Worm (Caenorhabditis elegans) whole organism, late embryonic: ENCODE measurements around the gene Y57G7A.11.

ENCODE experiments used
- F13H6.1 ChIP-seq: sonication (generic microtip); optimal IDR thresholded peaks from 2 replicates; lab custom pipeline; 2016; ENCODE audit warnings: missing genetic modification characterization, missing compliant biosample characterization
- K02D7.2 ChIP-seq: sonication (generic microtip); optimal IDR thresholded peaks from 2 replicates; lab custom pipeline; 2017; ENCODE audit warnings: mild to moderate bottlenecking, missing genetic modification characterization, missing compliant biosample characterization
- K09A11.1 ChIP-seq: sonication (generic microtip); optimal IDR thresholded peaks from 2 replicates; lab custom pipeline; 2017; ENCODE audit warnings: antibody characterized with exemption, mild to moderate bottlenecking, missing genetic modification characterization, missing compliant biosample characterization; ENCODE audit not compliant: insufficient read depth
- T23F11.4 ChIP-seq: fragments of 200-800 bp; sonication (Bioruptor generic); optimal IDR thresholded peaks from 2 replicates; lab custom pipeline; 2018; ENCODE audit warnings: mild to moderate bottlenecking, missing genetic modification characterization, missing compliant biosample characterization
- Y22D7AL.16 ChIP-seq: sonication (generic microtip); optimal IDR thresholded peaks from 2 replicates; lab custom pipeline; 2016; ENCODE audit warnings: missing genetic modification characterization, missing compliant biosample characterization
- ahr-1 ChIP-seq: sonication (generic microtip); optimal IDR thresholded peaks from 2 replicates; lab custom pipeline; 2016; ENCODE audit warnings: missing genetic modification characterization, missing compliant biosample characterization
- ama-1 ChIP-seq: fragments of 150-350 bp; optimal IDR thresholded peaks from 2 replicates; lab custom pipeline; 2014
- ceh-2 ChIP-seq: sonication (generic microtip); optimal IDR thresholded peaks from 2 replicates; lab custom pipeline; 2016; ENCODE audit warnings: missing genotype, missing genetic modification characterization, missing compliant biosample characterization
- ceh-24 ChIP-seq: sonication (generic microtip); optimal IDR thresholded peaks from 2 replicates; lab custom pipeline; 2016; ENCODE audit warnings: mild to moderate bottlenecking, missing genetic modification characterization, missing compliant biosample characterization
- ceh-30 ChIP-seq: fragments of 150-350 bp; optimal IDR thresholded peaks from 2 replicates; lab custom pipeline; 2014; ENCODE audit warnings: missing biosample characterization, missing genetic modification characterization
- ceh-45 ChIP-seq: fragments of 200-800 bp; sonication (Bioruptor generic); IDR thresholded peaks from 2 replicates; pipeline ENCODE4 v1.3.6; 2022; ENCODE audit warnings: missing genetic modification reagents, missing genetic modification characterization, missing compliant biosample characterization
- ceh-6 ChIP-seq: fragments of 200-800 bp; sonication (Bioruptor generic); optimal IDR thresholded peaks from 2 replicates; lab custom pipeline; 2018; ENCODE audit warnings: mild to moderate bottlenecking, missing genetic modification characterization, missing compliant biosample characterization
- dve-1 ChIP-seq: sonication (generic microtip); optimal IDR thresholded peaks from 2 replicates; lab custom pipeline; 2017; ENCODE audit warnings: antibody characterized with exemption, mild to moderate bottlenecking, missing genetic modification characterization, missing compliant biosample characterization
- elt-4 ChIP-seq: sonication (generic microtip); optimal IDR thresholded peaks from 2 replicates; lab custom pipeline; 2016; ENCODE audit warnings: missing genetic modification characterization, missing compliant biosample characterization
- eyg-1 ChIP-seq: sonication (generic microtip); optimal IDR thresholded peaks from 2 replicates; lab custom pipeline; 2016; ENCODE audit warnings: missing genotype, missing genetic modification characterization, missing compliant biosample characterization
- fkh-10 ChIP-seq: fragments of 150-350 bp; optimal IDR thresholded peaks from 2 replicates; lab custom pipeline; 2014; ENCODE audit warnings: missing biosample characterization, missing genetic modification reagents, missing genetic modification characterization
- fkh-6 ChIP-seq: sonication (generic microtip); optimal IDR thresholded peaks from 2 replicates; lab custom pipeline; 2016; ENCODE audit warnings: missing genetic modification characterization, missing compliant biosample characterization
- gmeb-2 ChIP-seq: sonication (generic microtip); optimal IDR thresholded peaks from 2 replicates; lab custom pipeline; 2016; ENCODE audit warnings: missing genetic modification characterization, inconsistent platforms, missing compliant biosample characterization
- hlh-15 ChIP-seq: sonication (generic microtip); optimal IDR thresholded peaks from 2 replicates; lab custom pipeline; 2016; ENCODE audit warnings: missing genetic modification characterization, missing compliant biosample characterization
- lim-6 ChIP-seq: sonication (generic microtip); optimal IDR thresholded peaks from 2 replicates; lab custom pipeline; 2016; ENCODE audit warnings: missing genetic modification characterization, missing compliant biosample characterization
- lin-11 ChIP-seq: fragments of 200-800 bp; sonication (Bioruptor generic); optimal IDR thresholded peaks from 2 replicates; lab custom pipeline; 2018; ENCODE audit warnings: mild to moderate bottlenecking, missing genetic modification characterization, missing compliant biosample characterization
- madf-2 ChIP-seq: sonication (generic microtip); optimal IDR thresholded peaks from 2 replicates; lab custom pipeline; 2017; ENCODE audit warnings: missing genetic modification characterization, missing compliant biosample characterization
- nfya-1 ChIP-seq: sonication (generic microtip); optimal IDR thresholded peaks from 2 replicates; lab custom pipeline; 2017; ENCODE audit warnings: missing genetic modification characterization, mild to moderate bottlenecking, missing compliant biosample characterization, antibody characterized with exemption, moderate library complexity
- nhr-11 ChIP-seq: fragments of 150-350 bp; optimal IDR thresholded peaks from 2 replicates; lab custom pipeline; 2014; ENCODE audit warnings: missing biosample characterization, missing genetic modification characterization
- nhr-232 ChIP-seq: sonication (generic microtip); optimal IDR thresholded peaks from 2 replicates; lab custom pipeline; 2016; ENCODE audit warnings: missing genetic modification characterization, missing compliant biosample characterization
- odd-2 ChIP-seq: sonication (generic microtip); optimal IDR thresholded peaks from 2 replicates; lab custom pipeline; 2017; ENCODE audit warnings: antibody characterized with exemption, mild to moderate bottlenecking, missing genetic modification characterization, missing compliant biosample characterization
- pat-9 ChIP-seq: fragments of 200-800 bp; sonication (Bioruptor generic); optimal IDR thresholded peaks from 2 replicates; lab custom pipeline; 2018; ENCODE audit warnings: mild to moderate bottlenecking, missing genetic modification characterization, moderate library complexity, missing compliant biosample characterization
- pax-1 ChIP-seq: fragments of 150-350 bp; optimal IDR thresholded peaks from 2 replicates; lab custom pipeline; 2014; ENCODE audit warnings: missing biosample characterization, missing genetic modification characterization
- pha-2 ChIP-seq: sonication (generic microtip); optimal IDR thresholded peaks from 2 replicates; lab custom pipeline; 2017; ENCODE audit warnings: mild to moderate bottlenecking, missing genetic modification characterization, missing compliant biosample characterization
- pqm-1 ChIP-seq: sonication (generic microtip); optimal IDR thresholded peaks from 2 replicates; lab custom pipeline; 2016; ENCODE audit warnings: missing genetic modification characterization, missing compliant biosample characterization
- ref-2 ChIP-seq: sonication (generic microtip); optimal IDR thresholded peaks from 2 replicates; lab custom pipeline; 2016; ENCODE audit warnings: missing genetic modification characterization, missing compliant biosample characterization
- rnt-1 ChIP-seq: sonication (generic microtip); optimal IDR thresholded peaks from 2 replicates; lab custom pipeline; 2016; ENCODE audit warnings: missing genetic modification characterization, missing compliant biosample characterization
- sdc-2 ChIP-seq: sonication (generic microtip); optimal IDR thresholded peaks from 2 replicates; lab custom pipeline; 2016; ENCODE audit warnings: missing genotype, missing genetic modification characterization, missing compliant biosample characterization
- sox-4 ChIP-seq: sonication (generic microtip); optimal IDR thresholded peaks from 2 replicates; lab custom pipeline; 2017; ENCODE audit warnings: mild to moderate bottlenecking, missing genetic modification characterization, inconsistent platforms, missing compliant biosample characterization
- syd-9 ChIP-seq: sonication (generic microtip); optimal IDR thresholded peaks from 2 replicates; lab custom pipeline; 2016; ENCODE audit warnings: mild to moderate bottlenecking, missing genetic modification characterization, moderate library complexity, missing compliant biosample characterization
- tbx-2 ChIP-seq: sonication (generic microtip); optimal IDR thresholded peaks from 2 replicates; lab custom pipeline; 2016; ENCODE audit warnings: missing genetic modification characterization, missing compliant biosample characterization
- unc-3 ChIP-seq, 2 experiments: fragments of 200-800 bp in 1 of 2; sonication (Bioruptor generic) in 1 of 2; sonication (generic microtip) in 1 of 2; conservative IDR thresholded peaks in 1 of 2; optimal IDR thresholded peaks in 1 of 2; 2 replicates each; pipeline versions ENCODE4 v1.3.6 to Lab custom; 2016 to 2022; ENCODE audit warnings: missing compliant biosample characterization in 2 of 2, missing genetic modification characterization in 2 of 2, missing genetic modification reagents in 1 of 2
- unc-55 ChIP-seq: sonication (generic microtip); optimal IDR thresholded peaks from 2 replicates; lab custom pipeline; 2017; ENCODE audit warnings: missing biosample characterization, missing genetic modification reagents, missing genetic modification characterization
- unc-86 ChIP-seq: sonication (generic microtip); optimal IDR thresholded peaks from 2 replicates; lab custom pipeline; 2016; ENCODE audit warnings: missing genetic modification characterization, missing compliant biosample characterization
- ztf-16 ChIP-seq: sonication (generic microtip); optimal IDR thresholded peaks from 2 replicates; lab custom pipeline; 2017; ENCODE audit warnings: missing genetic modification characterization, missing compliant biosample characterization

Gene Y57G7A.11

ce11 chrII:1237845-1238244, 38.8 kb downstream of the Y57G7A.11 start (continued):
- peak; percentile 28 for TF ChIP-seq tbx-2 (tag; lab: Kevin White, UChicago)
- no peak for TF ChIP-seq eyg-1 (tag; lab: Kevin White, UChicago)
- TF ChIP-seq ceh-2 = no peak
- no peak for TF ChIP-seq unc-55 (GFP tag; lab: Kevin White, UChicago)
- TF ChIP-seq ahr-1 (tag; lab: Kevin White, UChicago) = no peak
- no peak for TF ChIP-seq unc-3 (GFP tag; conservative IDR thresholded peaks at IDR 0.05; lab: Robert Waterston, UW)
- TF ChIP-seq unc-3 (tag; optimal IDR thresholded peaks at IDR 0.05; lab: Kevin White, UChicago) = no peak
- TF ChIP-seq pha-2 (tag; lab: Kevin White, UChicago) = peak; percentile 4
- TF ChIP-seq ama-1 (lab: Kevin White, UChicago) = no peak
- TF ChIP-seq madf-2 (tag; lab: Kevin White, UChicago) = no peak
- TF ChIP-seq dve-1 (tag; lab: Kevin White, UChicago) = no peak
- TF ChIP-seq fkh-6 (tag; lab: Kevin White, UChicago) = peak; percentile 5
- TF ChIP-seq K02D7.2 = no peak
- TF ChIP-seq ceh-45 = no peak
- no peak for TF ChIP-seq pax-1 (tag; lab: Kevin White, UChicago)
- no peak for TF ChIP-seq T23F11.4
- TF ChIP-seq odd-2 (tag; lab: Kevin White, UChicago) = no peak
- TF ChIP-seq lin-11 (tag; lab: Kevin White, UChicago) = no peak
- TF ChIP-seq elt-4 (tag; lab: Kevin White, UChicago) = peak; percentile 66
- TF ChIP-seq unc-86 (tag; lab: Kevin White, UChicago) = no peak
- TF ChIP-seq F13H6.1 (tag; lab: Kevin White, UChicago) = peak; percentile 61
- no peak for TF ChIP-seq ztf-16 (tag; lab: Kevin White, UChicago)
- TF ChIP-seq ref-2 (tag; lab: Kevin White, UChicago) = peak; percentile 36
- TF ChIP-seq rnt-1 (tag; lab: Kevin White, UChicago) = peak; percentile 64
- no peak for TF ChIP-seq nfya-1
- no peak for TF ChIP-seq gmeb-2 (tag; lab: Kevin White, UChicago)
- no peak for TF ChIP-seq syd-9 (tag; lab: Kevin White, UChicago)
- TF ChIP-seq ceh-30 (tag; lab: Kevin White, UChicago) = no peak
- TF ChIP-seq pqm-1 (tag; lab: Kevin White, UChicago) = no peak
- TF ChIP-seq nhr-11 = no peak

DNA sequence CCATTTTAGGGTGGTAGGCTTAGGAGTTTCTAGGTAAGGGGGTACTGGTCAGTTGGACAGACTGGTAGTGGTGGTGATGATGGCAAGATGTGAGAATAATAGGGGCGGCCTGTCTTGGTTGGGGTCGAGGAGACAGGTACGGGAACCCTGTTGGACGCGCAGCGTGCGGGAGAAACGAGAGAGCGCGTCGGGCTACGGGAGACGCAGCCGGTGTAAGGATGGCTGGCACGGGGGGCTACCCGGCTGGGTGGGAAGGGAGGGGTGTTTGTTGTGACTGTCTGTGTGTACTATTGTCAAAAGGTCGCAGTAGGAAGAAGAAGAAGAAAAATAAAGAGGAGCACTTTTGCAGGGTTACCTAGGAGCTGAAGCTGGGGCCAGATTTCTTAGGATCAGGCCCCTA, 40.2 kb downstream of the Y57G7A.11 start:
- TF ChIP-seq pat-9 (no peak), fkh-10 (GFP tag; lab: Kevin White, UChicago) (no peak), nfya-1 (peak; percentile 36)

ce11 chrII:1236003-1236402, 40.7 kb downstream of the Y57G7A.11 start:
- TF ChIP-seq unc-3 (GFP tag; conservative IDR thresholded peaks at IDR 0.05; lab: Robert Waterston, UW) = no peak
- no peak for TF ChIP-seq unc-3 (tag; optimal IDR thresholded peaks at IDR 0.05; lab: Kevin White, UChicago)
- no peak for TF ChIP-seq ceh-6 (GFP tag; lab: Kevin White, UChicago)
- TF ChIP-seq sdc-2 (tag; lab: Kevin White, UChicago) = no peak
- no peak for TF ChIP-seq sox-4 (tag; lab: Kevin White, UChicago)
- no peak for TF ChIP-seq nhr-232
- no peak for TF ChIP-seq tbx-2 (tag; lab: Kevin White, UChicago)
- TF ChIP-seq F13H6.1 (tag; lab: Kevin White, UChicago) = no peak
- no peak for TF ChIP-seq K09A11.1 (tag; lab: Kevin White, UChicago)
- no peak for TF ChIP-seq ceh-24
- no peak for TF ChIP-seq ref-2 (tag; lab: Kevin White, UChicago)
- TF ChIP-seq hlh-15 = no peak
- TF ChIP-seq gmeb-2 (tag; lab: Kevin White, UChicago) = no peak
- TF ChIP-seq lim-6 = no peak
- TF ChIP-seq Y22D7AL.16 (tag; lab: Kevin White, UChicago) = no peak
